Worm (Caenorhabditis elegans) whole organism, L1 larva: Measurements from ENCODE around the gene F31D4.8.

Experiments used
- C04F5.9 ChIP-seq: sonication (generic microtip); optimal IDR thresholded peaks from 2 replicates; lab custom pipeline; 2016; ENCODE audit warnings: missing genetic modification characterization, missing compliant biosample characterization
- F16B12.6 ChIP-seq: fragments of 150-350 bp; optimal IDR thresholded peaks from 2 replicates; lab custom pipeline; 2014; ENCODE audit warnings: missing biosample characterization, missing genetic modification characterization
- aly-2 ChIP-seq: fragments of 150-350 bp; optimal IDR thresholded peaks from 2 replicates; lab custom pipeline; 2014; ENCODE audit warnings: missing biosample characterization, missing genetic modification characterization
- ama-1 ChIP-seq: fragments of 150-350 bp; optimal IDR thresholded peaks from 2 replicates; lab custom pipeline; 2014
- blmp-1 ChIP-seq: fragments of 150-350 bp; optimal IDR thresholded peaks from 2 replicates; lab custom pipeline; 2014; ENCODE audit warnings: missing biosample characterization, missing genetic modification characterization
- ceh-8 ChIP-seq: fragments of 200-800 bp; sonication (Bioruptor generic); optimal IDR thresholded peaks from 2 replicates; lab custom pipeline; 2018; ENCODE audit warnings: mild to moderate bottlenecking, missing genetic modification characterization, moderate library complexity, missing compliant biosample characterization
- ceh-82 ChIP-seq, 3 experiments: fragments of 150-350 bp in 1 of 3; sonication (generic microtip) in 2 of 3; optimal IDR thresholded peaks; 2 replicates each; lab custom pipeline; 2014 to 2017; ENCODE audit warnings: missing biosample characterization in 3 of 3, missing genetic modification characterization in 3 of 3
- ceh-88 ChIP-seq: fragments of 200-800 bp; sonication (Bioruptor generic); IDR thresholded peaks from 2 replicates; pipeline ENCODE4 v1.3.6; 2022; ENCODE audit warnings: missing genetic modification characterization, missing compliant biosample characterization
- dsc-1 ChIP-seq: sonication (generic microtip); optimal IDR thresholded peaks from 2 replicates; lab custom pipeline; 2016; ENCODE audit warnings: mild to moderate bottlenecking, missing genetic modification characterization, missing compliant biosample characterization
- efl-1 ChIP-seq, 4 experiments: fragments of 150-350 bp; optimal IDR thresholded peaks in 3 of 4; peaks in 1 of 4; 1 replicate in 1 of 4; 2 replicates in 3 of 4; lab custom pipeline; 2014; ENCODE audit warnings: missing biosample characterization in 2 of 4, missing genetic modification characterization in 2 of 4, missing genetic modification reagents in 2 of 4
- efl-3 ChIP-seq: fragments of 200-800 bp; sonication (Bioruptor generic); optimal IDR thresholded peaks from 2 replicates; lab custom pipeline; 2018; ENCODE audit warnings: mild to moderate bottlenecking, missing genetic modification characterization, missing compliant biosample characterization
- egl-13 ChIP-seq: sonication (generic microtip); optimal IDR thresholded peaks from 2 replicates; lab custom pipeline; 2016; ENCODE audit warnings: missing genotype, missing genetic modification reagents, missing genetic modification characterization, missing compliant biosample characterization
- egl-27 ChIP-seq, 2 experiments: fragments of 150-350 bp in 1 of 2; sonication (generic microtip); optimal IDR thresholded peaks; 3 replicates each; lab custom pipeline; 2017 to 2018; ENCODE audit warnings: missing biosample characterization in 2 of 2, missing genetic modification characterization in 2 of 2, missing genetic modification reagents in 2 of 2
- elt-2 ChIP-seq: sonication (generic microtip); optimal IDR thresholded peaks from 2 replicates; lab custom pipeline; 2016; ENCODE audit warnings: missing genetic modification characterization, mild to moderate bottlenecking, inconsistent platforms, missing compliant biosample characterization, missing genetic modification reagents
- elt-3 ChIP-seq, 6 experiments: fragments of 150-350 bp in 1 of 6; sonication (generic microtip); optimal IDR thresholded peaks; 2 replicates each; lab custom pipeline; 2017 to 2018; ENCODE audit warnings: missing biosample characterization in 6 of 6, missing genetic modification characterization in 6 of 6, inconsistent platforms in 1 of 6
- fkh-4 ChIP-seq: sonication (generic microtip); optimal IDR thresholded peaks from 2 replicates; lab custom pipeline; 2016; ENCODE audit warnings: missing compliant biosample characterization, missing genetic modification characterization, borderline replicate concordance
- fkh-8 ChIP-seq: sonication (generic microtip); optimal IDR thresholded peaks from 2 replicates; lab custom pipeline; 2016; ENCODE audit warnings: mild to moderate bottlenecking, missing genetic modification characterization, missing compliant biosample characterization
- grh-1 ChIP-seq: fragments of 200-800 bp; sonication (Bioruptor generic); IDR thresholded peaks from 2 replicates; pipeline ENCODE4 v1.3.6; 2022; ENCODE audit warnings: missing genetic modification reagents, missing genetic modification characterization, missing compliant biosample characterization
- hlh-4 ChIP-seq: sonication (generic microtip); optimal IDR thresholded peaks from 2 replicates; lab custom pipeline; 2016; ENCODE audit warnings: mild to moderate bottlenecking, missing genetic modification characterization, missing compliant biosample characterization
- irx-1 ChIP-seq: sonication (generic microtip); optimal IDR thresholded peaks from 2 replicates; lab custom pipeline; 2016; ENCODE audit warnings: missing genetic modification characterization, missing compliant biosample characterization
- lin-14 ChIP-seq: fragments of 200-800 bp; sonication (Bioruptor generic); optimal IDR thresholded peaks from 2 replicates; lab custom pipeline; 2018; ENCODE audit warnings: mild to moderate bottlenecking, missing genetic modification characterization, moderate library complexity, missing compliant biosample characterization
- lin-15B ChIP-seq: fragments of 150-350 bp; sonication (generic microtip); optimal IDR thresholded peaks from 3 replicates; lab custom pipeline; 2014; ENCODE audit warnings: missing biosample characterization, missing genetic modification characterization
- lin-35 ChIP-seq, 2 experiments: fragments of 150-350 bp; optimal IDR thresholded peaks; 2 replicates each; lab custom pipeline; 2014; ENCODE audit warnings: missing biosample characterization in 2 of 2, missing genetic modification characterization in 2 of 2, missing genetic modification reagents in 2 of 2
- lsy-2 ChIP-seq, 2 experiments: fragments of 150-350 bp; optimal IDR thresholded peaks; 2 replicates each; lab custom pipeline; 2014; ENCODE audit warnings: missing biosample characterization in 2 of 2, missing genetic modification characterization in 2 of 2
- mab-9 ChIP-seq: fragments of 200-800 bp; sonication (Bioruptor generic); IDR thresholded peaks from 2 replicates; pipeline ENCODE4 v1.3.6; 2022; ENCODE audit warnings: missing genetic modification reagents, missing genetic modification characterization, missing compliant biosample characterization
- mdl-1 ChIP-seq, 2 experiments: fragments of 150-350 bp; optimal IDR thresholded peaks; 2 replicates each; lab custom pipeline; 2014 to 2017; ENCODE audit warnings: missing biosample characterization in 2 of 2, missing genetic modification characterization in 2 of 2, inconsistent platforms in 1 of 2
- nhr-11 ChIP-seq: fragments of 150-350 bp; optimal IDR thresholded peaks from 2 replicates; lab custom pipeline; 2014; ENCODE audit warnings: missing biosample characterization, missing genetic modification characterization
- nhr-12 ChIP-seq: sonication (generic microtip); optimal IDR thresholded peaks from 2 replicates; lab custom pipeline; 2017; ENCODE audit warnings: missing biosample characterization, missing genetic modification characterization
- nhr-20 ChIP-seq: sonication (generic microtip); optimal IDR thresholded peaks from 2 replicates; lab custom pipeline; 2016; ENCODE audit warnings: mild to moderate bottlenecking, missing genetic modification characterization, missing compliant biosample characterization
- nhr-28 ChIP-seq: fragments of 150-350 bp; optimal IDR thresholded peaks from 2 replicates; lab custom pipeline; 2014; ENCODE audit warnings: missing biosample characterization, missing genetic modification characterization
- nhr-84 ChIP-seq: sonication (generic microtip); optimal IDR thresholded peaks from 2 replicates; lab custom pipeline; 2017; ENCODE audit warnings: missing biosample characterization, missing genetic modification characterization
- nhr-85 ChIP-seq: sonication (generic microtip); peaks from one replicate; lab custom pipeline; 2016; ENCODE audit warnings: missing genetic modification characterization, inconsistent platforms, missing compliant biosample characterization
- pag-3 ChIP-seq: sonication (generic microtip); optimal IDR thresholded peaks from 2 replicates; lab custom pipeline; 2017; ENCODE audit warnings: missing genetic modification characterization, mild to moderate bottlenecking, missing compliant biosample characterization, antibody characterized with exemption, borderline replicate concordance; ENCODE audit not compliant: insufficient read depth
- pax-3 ChIP-seq: fragments of 200-800 bp; sonication (Bioruptor generic); optimal IDR thresholded peaks from 2 replicates; lab custom pipeline; 2018; ENCODE audit warnings: mild to moderate bottlenecking, missing genetic modification characterization, moderate library complexity, missing compliant biosample characterization
- pqm-1 ChIP-seq: sonication (generic microtip); optimal IDR thresholded peaks from 3 replicates; lab custom pipeline; 2017; ENCODE audit warnings: missing biosample characterization, missing genetic modification characterization
- skn-1 ChIP-seq: fragments of 150-350 bp; optimal IDR thresholded peaks from 2 replicates; lab custom pipeline; 2014; ENCODE audit warnings: missing biosample characterization, missing genetic modification characterization
- snpc-4 ChIP-seq: fragments of 150-350 bp; optimal IDR thresholded peaks from 2 replicates; lab custom pipeline; 2014; ENCODE audit warnings: missing biosample characterization, missing genetic modification characterization
- sox-4 ChIP-seq: sonication (generic microtip); optimal IDR thresholded peaks from 2 replicates; lab custom pipeline; 2016; ENCODE audit warnings: missing genetic modification characterization, missing compliant biosample characterization
- swsn-7 ChIP-seq: sonication (generic microtip); optimal IDR thresholded peaks from 2 replicates; lab custom pipeline; 2016; ENCODE audit warnings: missing genetic modification characterization, missing compliant biosample characterization
- unc-130 ChIP-seq: fragments of 150-350 bp; optimal IDR thresholded peaks from 2 replicates; lab custom pipeline; 2017; ENCODE audit warnings: missing biosample characterization, missing genetic modification characterization, inconsistent platforms
- unc-30 ChIP-seq: sonication (generic microtip); optimal IDR thresholded peaks from 2 replicates; lab custom pipeline; 2017; ENCODE audit warnings: missing biosample characterization, missing genetic modification characterization
- unc-62 ChIP-seq: fragments of 150-350 bp; optimal IDR thresholded peaks from 2 replicates; lab custom pipeline; 2014; ENCODE audit warnings: missing biosample characterization, missing genetic modification reagents, missing genetic modification characterization
- unc-86 ChIP-seq: sonication (generic microtip); optimal IDR thresholded peaks from 2 replicates; lab custom pipeline; 2016; ENCODE audit warnings: missing genetic modification characterization, missing compliant biosample characterization
- vab-15 ChIP-seq: sonication (generic microtip); optimal IDR thresholded peaks from 2 replicates; lab custom pipeline; 2017; ENCODE audit warnings: missing genotype, mild to moderate bottlenecking, missing genetic modification characterization, missing compliant biosample characterization
- xbp-1 ChIP-seq: sonication (generic microtip); optimal IDR thresholded peaks from 2 replicates; lab custom pipeline; 2016; ENCODE audit warnings: missing genetic modification characterization, missing compliant biosample characterization
- zag-1 ChIP-seq: fragments of 150-350 bp; optimal IDR thresholded peaks from 2 replicates; lab custom pipeline; 2014; ENCODE audit warnings: missing biosample characterization, missing genetic modification characterization
- zip-4 ChIP-seq: fragments of 200-800 bp; sonication (Bioruptor generic); optimal IDR thresholded peaks from 2 replicates; lab custom pipeline; 2018; ENCODE audit warnings: mild to moderate bottlenecking, missing genetic modification characterization, moderate library complexity, missing compliant biosample characterization
- ztf-11 ChIP-seq, 2 experiments: sonication (generic microtip); optimal IDR thresholded peaks; 2 replicates each; lab custom pipeline; 2016 to 2017; ENCODE audit warnings: missing genetic modification characterization in 2 of 2, missing biosample characterization in 1 of 2, missing compliant biosample characterization in 1 of 2
- ztf-4 ChIP-seq: fragments of 150-350 bp; optimal IDR thresholded peaks from 2 replicates; lab custom pipeline; 2014; ENCODE audit warnings: missing biosample characterization, missing genetic modification characterization

F31D4.8 gene

DNA sequence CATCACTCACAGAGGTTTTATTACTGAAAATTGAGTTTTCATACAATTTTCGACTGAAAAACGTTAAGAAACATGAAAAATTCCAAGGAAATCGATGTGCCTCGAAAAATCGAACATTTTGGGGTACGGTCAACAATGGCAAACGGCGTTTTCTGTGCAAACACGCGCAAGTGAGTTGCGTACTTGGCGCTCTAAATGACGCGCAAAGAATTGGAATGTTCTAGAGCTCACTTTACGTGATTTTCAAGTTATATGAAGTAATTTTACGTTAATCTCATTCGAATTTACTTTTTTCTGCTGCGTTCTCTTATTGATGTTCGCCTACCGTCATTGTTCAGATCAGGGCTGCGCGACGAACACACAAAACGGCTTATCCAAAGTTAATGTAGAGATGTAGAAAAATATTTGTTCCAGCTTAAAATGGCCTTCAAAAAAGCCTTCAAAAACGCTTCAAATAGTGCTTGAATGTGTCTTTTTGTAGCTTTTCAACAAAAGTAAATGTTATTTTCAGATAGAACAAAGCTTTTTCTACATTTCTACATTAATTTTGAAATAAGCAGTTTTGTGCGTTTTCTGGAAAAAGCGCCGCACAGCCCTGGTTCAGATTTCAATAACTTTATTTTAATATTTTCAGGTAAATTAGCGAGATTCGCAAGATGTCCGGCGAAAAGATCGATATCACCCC, 22.6 kb downstream of the F31D4.8 start, which contains the start of the genes F31D4.2 and fkb-6 (continued):
- TF ChIP-seq efl-1 (optimal IDR thresholded peaks at IDR 0.05; lab: Kevin White, UChicago) (peak; percentile 68 to 70), efl-1 (GFP tag; optimal IDR thresholded peaks at IDR 0.05 in 1 of 2; lab: Kevin White, UChicago) (peak; percentile 70 to 95), nhr-85 (peak; percentile 85), ztf-11 (tag; optimal IDR thresholded peaks at IDR 0.05; lab: Kevin White, UChicago) (peak in 1 of 2 experiments; percentile 35), elt-2 (tag; lab: Kevin White, UChicago) (peak; percentile 8), egl-27 (tag; optimal IDR thresholded peaks at IDR 0.05; lab: Kevin White, UChicago) (no peak), elt-3 (tag; optimal IDR thresholded peaks at IDR 0.05; lab: Kevin White, UChicago) (peak in 2 of 6 experiments; percentile 34 to 35), dsc-1 (tag; lab: Kevin White, UChicago) (peak; percentile 77), efl-3 (no peak), grh-1 (GFP tag; lab: Robert Waterston, UW) (peak; percentile 38; the same call in 1 of the 2 replicates), mdl-1 (tag; optimal IDR thresholded peaks at IDR 0.05; lab: Kevin White, UChicago) (peak in 1 of 2 experiments; percentile 66), nhr-20 (peak; percentile 85), nhr-28 (tag; lab: Kevin White, UChicago) (no peak), irx-1 (peak; percentile 75), ceh-82 (tag; optimal IDR thresholded peaks at IDR 0.05; lab: Kevin White, UChicago) (peak; percentile 71 to 84 (median 77)), lin-15B (peak; percentile 25), sox-4 (tag; lab: Kevin White, UChicago) (no peak), lsy-2 (tag; optimal IDR thresholded peaks at IDR 0.05; lab: Kevin White, UChicago) (peak; percentile 96 to 99), zip-4 (GFP tag; lab: Kevin White, UChicago) (peak; percentile 52), skn-1 (tag; lab: Kevin White, UChicago) (no peak), nhr-11 (tag; lab: Kevin White, UChicago) (no peak), unc-30 (tag; lab: Kevin White, UChicago) (no peak), egl-13 (tag; lab: Kevin White, UChicago) (peak; percentile 49), ceh-88 (GFP tag; lab: Robert Waterston, UW) (no peak), ama-1 (lab: Kevin White, UChicago) (no peak), lin-35 (GFP tag; optimal IDR thresholded peaks at IDR 0.05; lab: Kevin White, UChicago) (peak; percentile 74 to 85), blmp-1 (tag; lab: Kevin White, UChicago) (no peak), C04F5.9 (tag; lab: Kevin White, UChicago) (no peak), ceh-8 (GFP tag; lab: Kevin White, UChicago) (peak; percentile 20), ztf-4 (tag; lab: Kevin White, UChicago) (peak; percentile 51), pqm-1 (tag; lab: Kevin White, UChicago) (no peak), aly-2 (tag; lab: Kevin White, UChicago) (no peak), nhr-12 (tag; lab: Kevin White, UChicago) (no peak), mab-9 (peak; percentile 57; the same call in 1 of the 2 replicates), fkh-4 (no peak), lin-14 (GFP tag; lab: Kevin White, UChicago) (no peak), unc-86 (tag; lab: Kevin White, UChicago) (peak; percentile 78), hlh-4 (tag; lab: Kevin White, UChicago) (no peak), F16B12.6 (tag; lab: Kevin White, UChicago) (peak; percentile 98), snpc-4 (tag; lab: Kevin White, UChicago) (peak; percentile 57), swsn-7 (peak; percentile 88), zag-1 (tag; lab: Kevin White, UChicago) (no peak), vab-15 (tag; lab: Kevin White, UChicago) (peak; percentile 25), pag-3 (tag; lab: Kevin White, UChicago) (no peak), xbp-1 (tag; lab: Kevin White, UChicago) (peak; percentile 76), nhr-84 (no peak), unc-62 (GFP tag; lab: Kevin White, UChicago) (no peak), fkh-8 (peak; percentile 86), unc-130 (tag; lab: Kevin White, UChicago) (peak; percentile 91), pax-3 (tag; lab: Kevin White, UChicago) (peak; percentile 66)
- TF ChIP-seq, all 84 proteins: peak for 48
